Fruit fly (Drosophila melanogaster) whole organism, prepupa: ENCODE data around the gene Srrm1.
A peak's percentile ranks its signal among the peaks of the same experiment; 100 is the strongest.

ENCODE experiments used
- Blimp-1 ChIP-seq: fragments of 200-800 bp; sonication (Bioruptor generic); optimal IDR thresholded peaks from 3 replicates; lab custom pipeline; 2017; ENCODE audit warnings: missing biosample characterization, missing genetic modification characterization, mild to moderate bottlenecking, moderate library complexity, missing genetic modification reagents
- CG10631 ChIP-seq: fragments of 200-800 bp; sonication (Bioruptor generic); optimal IDR thresholded peaks from 2 replicates; lab custom pipeline; 2016; ENCODE audit warnings: missing biosample characterization, missing genetic modification characterization
- CG11762 ChIP-seq: fragments of 200-800 bp; sonication (Bioruptor generic); optimal IDR thresholded peaks from 3 replicates; lab custom pipeline; 2016; ENCODE audit warnings: missing biosample characterization, missing genetic modification characterization; ENCODE audit not compliant: insufficient read depth
- CG11902 ChIP-seq: fragments of 200-800 bp; sonication (Bioruptor generic); optimal IDR thresholded peaks from 3 replicates; lab custom pipeline; 2016; ENCODE audit warnings: missing biosample characterization, missing genetic modification characterization
- CG15336 ChIP-seq: fragments of 200-800 bp; sonication (Bioruptor generic); IDR thresholded peaks from 2 replicates; pipeline ENCODE4 v1.3.6; 2022; ENCODE audit warnings: missing biosample characterization, missing genetic modification characterization
- CG3919 ChIP-seq: fragments of 200-800 bp; sonication (Bioruptor generic); optimal IDR thresholded peaks from 3 replicates; lab custom pipeline; 2016; ENCODE audit warnings: missing biosample characterization, missing genetic modification characterization
- CG4318 ChIP-seq: fragments of 200-800 bp; sonication (Bioruptor generic); optimal IDR thresholded peaks from 3 replicates; lab custom pipeline; 2017; ENCODE audit warnings: missing biosample characterization, mild to moderate bottlenecking, missing genetic modification characterization
- CG6163 ChIP-seq: fragments of 200-800 bp; sonication (Bioruptor generic); IDR thresholded peaks from 3 replicates; pipeline ENCODE4 v1.3.6; 2022; ENCODE audit warnings: missing biosample characterization, missing genetic modification characterization
- CG6276 ChIP-seq: fragments of 200-800 bp; sonication (Bioruptor generic); optimal IDR thresholded peaks from 2 replicates; lab custom pipeline; 2017; ENCODE audit warnings: missing biosample characterization, mild to moderate bottlenecking, missing genetic modification characterization
- CG6792 ChIP-seq: fragments of 200-800 bp; sonication (Bioruptor generic); optimal IDR thresholded peaks from 3 replicates; lab custom pipeline; 2016; ENCODE audit warnings: missing biosample characterization, missing genetic modification characterization
- CG6808 ChIP-seq: fragments of 200-800 bp; sonication (Bioruptor generic); optimal IDR thresholded peaks from 3 replicates; lab custom pipeline; 2017; ENCODE audit warnings: missing biosample characterization, missing genetic modification characterization, mild to moderate bottlenecking, moderate library complexity, missing genetic modification reagents
- CG6854 ChIP-seq: fragments of 200-800 bp; sonication (Bioruptor generic); optimal IDR thresholded peaks from 2 replicates; lab custom pipeline; 2017; ENCODE audit warnings: missing biosample characterization, mild to moderate bottlenecking, missing genetic modification characterization
- CG7368 ChIP-seq: fragments of 200-800 bp; sonication (Bioruptor generic); optimal IDR thresholded peaks from 3 replicates; lab custom pipeline; 2016; ENCODE audit warnings: missing biosample characterization, missing genetic modification characterization
- CG8119 ChIP-seq: fragments of 200-800 bp; sonication (Bioruptor generic); IDR thresholded peaks from 3 replicates; pipeline ENCODE4 v1.3.6; 2022; ENCODE audit warnings: missing biosample characterization, missing genetic modification characterization
- CG8319 ChIP-seq: fragments of 200-800 bp; sonication (Bioruptor generic); optimal IDR thresholded peaks from 3 replicates; lab custom pipeline; 2016; ENCODE audit warnings: missing biosample characterization, missing genetic modification characterization
- CG8632 ChIP-seq: fragments of 200-800 bp; sonication (Bioruptor generic); optimal IDR thresholded peaks from 3 replicates; lab custom pipeline; 2016; ENCODE audit warnings: missing biosample characterization, missing genetic modification characterization
- CG9139 ChIP-seq: fragments of 200-800 bp; sonication (Bioruptor generic); optimal IDR thresholded peaks from 3 replicates; lab custom pipeline; 2017; ENCODE audit warnings: missing biosample characterization, mild to moderate bottlenecking, missing genetic modification characterization
- Eip75B ChIP-seq: fragments of 200-800 bp; sonication (Bioruptor generic); optimal IDR thresholded peaks from 3 replicates; lab custom pipeline; 2016; ENCODE audit warnings: missing biosample characterization, missing genetic modification characterization
- Eip78C ChIP-seq: fragments of 200-800 bp; sonication (Bioruptor generic); peaks from one replicate; lab custom pipeline; 2016; ENCODE audit warnings: missing biosample characterization, missing genetic modification characterization
- Eip93F ChIP-seq: fragments of 200-800 bp; sonication (Bioruptor generic); optimal IDR thresholded peaks from 2 replicates; lab custom pipeline; 2016; ENCODE audit warnings: missing biosample characterization, mild to moderate bottlenecking, missing genetic modification characterization
- Ets21C ChIP-seq: fragments of 200-800 bp; sonication (Bioruptor generic); optimal IDR thresholded peaks from 3 replicates; lab custom pipeline; 2016; ENCODE audit warnings: missing biosample characterization, missing genetic modification characterization
- Ets96B ChIP-seq: fragments of 200-800 bp; optimal IDR thresholded peaks from 2 replicates; lab custom pipeline; 2019; ENCODE audit warnings: missing biosample characterization, mild to moderate bottlenecking, missing genetic modification characterization, moderate library complexity
- Gug ChIP-seq: fragments of 200-800 bp; sonication (Bioruptor generic); IDR thresholded peaks from 2 replicates; pipeline ENCODE4 v1.3.6; 2022; ENCODE audit warnings: missing biosample characterization, missing genetic modification characterization
- Hr4 ChIP-seq: fragments of 200-800 bp; sonication (Bioruptor generic); optimal IDR thresholded peaks from 3 replicates; lab custom pipeline; 2016; ENCODE audit warnings: missing biosample characterization, missing genetic modification characterization
- Met ChIP-seq: fragments of 200-800 bp; sonication (Bioruptor generic); optimal IDR thresholded peaks from 3 replicates; lab custom pipeline; 2016; ENCODE audit warnings: missing biosample characterization, missing genetic modification characterization
- OdsH ChIP-seq: fragments of 200-800 bp; sonication (Bioruptor generic); optimal IDR thresholded peaks from 3 replicates; lab custom pipeline; 2016; ENCODE audit warnings: missing biosample characterization, missing genetic modification characterization
- Smox ChIP-seq: fragments of 200-800 bp; sonication (Bioruptor generic); optimal IDR thresholded peaks from 3 replicates; lab custom pipeline; 2016; ENCODE audit warnings: missing biosample characterization, missing genetic modification characterization
- Sox102F ChIP-seq: fragments of 200-800 bp; sonication (Bioruptor generic); optimal IDR thresholded peaks from 2 replicates; lab custom pipeline; 2016; ENCODE audit warnings: missing biosample characterization, mild to moderate bottlenecking, missing genetic modification characterization
- Sox14 ChIP-seq: fragments of 200-800 bp; sonication (Bioruptor generic); optimal IDR thresholded peaks from 3 replicates; lab custom pipeline; 2016; ENCODE audit warnings: missing biosample characterization, missing genetic modification characterization
- Sox15 ChIP-seq: fragments of 200-800 bp; sonication (Bioruptor generic); optimal IDR thresholded peaks from 3 replicates; lab custom pipeline; 2016; ENCODE audit warnings: missing biosample characterization, missing genetic modification characterization
- achi ChIP-seq: fragments of 200-800 bp; sonication (Bioruptor generic); optimal IDR thresholded peaks from 3 replicates; lab custom pipeline; 2016; ENCODE audit warnings: missing biosample characterization, missing genetic modification characterization
- cyc ChIP-seq: fragments of 200-800 bp; sonication (Bioruptor generic); optimal IDR thresholded peaks from 3 replicates; lab custom pipeline; 2016; ENCODE audit warnings: missing biosample characterization, missing genetic modification characterization
- dac ChIP-seq: fragments of 200-800 bp; sonication (Bioruptor generic); optimal IDR thresholded peaks from 2 replicates; lab custom pipeline; 2017; ENCODE audit warnings: missing biosample characterization, mild to moderate bottlenecking, missing genetic modification characterization
- eg ChIP-seq: fragments of 200-800 bp; sonication (Bioruptor generic); IDR thresholded peaks from 3 replicates; pipeline ENCODE4 v1.3.6; 2022; ENCODE audit warnings: missing biosample characterization, missing genetic modification characterization
- fd85E ChIP-seq: fragments of 200-800 bp; sonication (Bioruptor generic); optimal IDR thresholded peaks from 3 replicates; lab custom pipeline; 2016; ENCODE audit warnings: missing biosample characterization, missing genetic modification characterization
- fkh ChIP-seq: fragments of 200-800 bp; sonication (Bioruptor generic); optimal IDR thresholded peaks from 3 replicates; lab custom pipeline; 2017; ENCODE audit warnings: missing biosample characterization, mild to moderate bottlenecking, missing genetic modification characterization, moderate library complexity
- lz ChIP-seq: fragments of 200-800 bp; sonication (Bioruptor generic); optimal IDR thresholded peaks from 3 replicates; lab custom pipeline; 2016; ENCODE audit warnings: missing biosample characterization, missing genetic modification characterization
- net ChIP-seq: fragments of 200-800 bp; sonication (Bioruptor generic); optimal IDR thresholded peaks from 3 replicates; lab custom pipeline; 2016; ENCODE audit warnings: missing biosample characterization, missing genetic modification characterization
- salr ChIP-seq, 2 experiments: fragments of 200-800 bp; sonication (Bioruptor generic); optimal IDR thresholded peaks; 3 replicates each; lab custom pipeline; 2016 to 2018; ENCODE audit warnings: missing biosample characterization in 2 of 2, missing genetic modification characterization in 2 of 2, mild to moderate bottlenecking in 1 of 2
- spab ChIP-seq: fragments of 200-800 bp; sonication (Bioruptor generic); optimal IDR thresholded peaks from 2 replicates; lab custom pipeline; 2017; ENCODE audit warnings: missing biosample characterization, mild to moderate bottlenecking, missing genetic modification characterization, missing genetic modification reagents
- ss ChIP-seq, 2 experiments: fragments of 200-800 bp; sonication (Bioruptor generic); optimal IDR thresholded peaks; 2 replicates in 1 of 2; 3 replicates in 1 of 2; lab custom pipeline; 2017 to 2018; ENCODE audit warnings: mild to moderate bottlenecking in 2 of 2, missing biosample characterization in 2 of 2, missing genetic modification characterization in 2 of 2, moderate library complexity in 1 of 2
- topi ChIP-seq: fragments of 200-800 bp; sonication (Bioruptor generic); optimal IDR thresholded peaks from 3 replicates; lab custom pipeline; 2016; ENCODE audit warnings: missing biosample characterization, missing genetic modification characterization
- vri ChIP-seq: fragments of 200-800 bp; sonication (Bioruptor generic); optimal IDR thresholded peaks from 3 replicates; lab custom pipeline; 2016; ENCODE audit warnings: missing biosample characterization, mild to moderate bottlenecking, missing genetic modification characterization

Srrm1 gene

DNA sequence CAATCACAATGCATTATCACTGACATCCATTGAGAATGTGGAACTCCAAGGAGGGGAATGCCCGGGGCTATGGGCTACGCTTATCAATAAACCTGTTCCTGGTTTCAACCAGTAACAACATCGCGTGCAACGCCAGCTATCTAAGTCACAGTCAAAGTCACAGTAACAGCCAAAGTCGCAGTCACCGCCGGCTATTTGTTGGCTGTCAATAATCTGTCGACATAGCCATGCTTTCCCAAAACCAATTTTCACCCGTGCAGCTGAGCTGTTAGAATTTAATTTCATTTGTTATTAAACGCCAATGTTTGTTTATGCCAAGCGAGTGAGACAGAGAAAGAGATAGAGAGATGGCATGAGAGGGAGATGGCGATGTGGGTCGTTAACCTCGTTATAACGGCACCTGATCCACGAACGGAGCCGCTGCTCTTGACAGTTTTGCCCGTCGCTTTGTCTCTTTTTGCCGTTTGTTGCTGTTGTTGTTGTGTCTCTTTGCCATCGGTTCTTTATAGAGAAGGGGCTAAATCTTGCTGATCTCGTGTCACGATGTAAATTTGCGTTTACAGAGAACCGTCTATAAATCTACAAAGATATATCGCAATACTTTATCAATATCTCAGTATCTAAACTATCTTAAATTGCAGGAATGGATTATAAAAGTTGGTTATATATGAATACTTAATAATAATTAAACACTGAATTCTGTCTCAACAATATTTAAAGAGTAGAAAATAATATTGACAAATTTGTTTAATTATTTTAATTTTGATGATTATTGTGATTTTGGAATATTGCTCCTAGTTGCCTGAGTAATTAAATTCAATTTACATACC is 4.3 kb upstream of the Srrm1 start (continued):
- TF ChIP-seq net (no peak), CG8632 (no peak), ss (GFP tag; optimal IDR thresholded peaks at IDR 0.05; lab: Kevin White, UChicago) (peak; percentile 18 to 70), CG6808 (GFP tag; lab: Kevin White, UChicago) (no peak), Ets96B (no peak), CG8119 (no peak), CG15336 (GFP tag; lab: Robert Waterston, UW) (no peak), CG6854 (GFP tag; lab: Kevin White, UChicago) (no peak), Ets21C (GFP tag; lab: Kevin White, UChicago) (no peak), CG11762 (GFP tag; lab: Kevin White, UChicago) (no peak), CG3919 (peak; percentile 21), CG9139 (GFP tag; lab: Kevin White, UChicago) (no peak), Sox14 (no peak), spab (GFP tag; lab: Kevin White, UChicago) (no peak), CG4318 (GFP tag; lab: Kevin White, UChicago) (no peak), topi (peak; percentile 35), CG7368 (GFP tag; lab: Kevin White, UChicago) (no peak), Blimp-1 (GFP tag; lab: Kevin White, UChicago) (no peak), eg (GFP tag; lab: Robert Waterston, UW) (no peak), Gug (GFP tag; lab: Robert Waterston, UW) (no peak), Eip75B (GFP tag; lab: Kevin White, UChicago) (peak; percentile 6), dac (no peak), vri (GFP tag; lab: Kevin White, UChicago) (no peak), achi (GFP tag; lab: Kevin White, UChicago) (peak; percentile 31), Hr4 (GFP tag; lab: Kevin White, UChicago) (no peak), Smox (GFP tag; lab: Kevin White, UChicago) (no peak), Eip93F (GFP tag; lab: Kevin White, UChicago) (no peak), CG6163 (no peak), Sox15 (GFP tag; lab: Kevin White, UChicago) (no peak), OdsH (GFP tag; lab: Kevin White, UChicago) (peak; percentile 25), salr (GFP tag; optimal IDR thresholded peaks at IDR 0.05; lab: Kevin White, UChicago) (peak in 1 of 2 experiments; percentile 23), fd85E (no peak), Sox102F (GFP tag; lab: Kevin White, UChicago) (peak; percentile 39), CG11902 (GFP tag; lab: Kevin White, UChicago) (no peak)

DNA sequence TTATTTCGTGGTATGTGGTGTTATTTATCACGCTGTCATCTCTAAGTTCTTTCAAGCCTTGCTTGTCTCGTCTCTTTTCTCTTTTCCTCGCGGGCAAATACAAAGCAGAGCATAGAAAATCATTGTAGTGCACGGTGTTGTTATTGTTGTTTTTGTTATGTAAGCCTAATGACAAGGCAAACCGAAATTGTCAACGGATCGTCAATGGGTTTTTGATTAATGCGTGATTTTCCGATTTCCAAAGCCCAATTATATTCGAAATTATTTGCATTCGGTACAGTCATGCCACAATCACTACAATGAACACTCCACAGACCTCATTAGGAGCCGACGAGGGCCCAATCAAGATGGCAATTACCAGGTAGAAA is 3.7 kb upstream of the Srrm1 start:
- TF ChIP-seq CG6276 (no peak), CG10631 (peak; percentile 11)
- TF ChIP-seq, all 60 proteins: peak for 1

- TF ChIP-seq cyc (GFP tag; lab: Kevin White, UChicago): no peak
- no peak for TF ChIP-seq eg (GFP tag; lab: Robert Waterston, UW)
These were observed 3.3 kb upstream of the Srrm1 start for dm6 chr3L:13033361-13033760.

DNA sequence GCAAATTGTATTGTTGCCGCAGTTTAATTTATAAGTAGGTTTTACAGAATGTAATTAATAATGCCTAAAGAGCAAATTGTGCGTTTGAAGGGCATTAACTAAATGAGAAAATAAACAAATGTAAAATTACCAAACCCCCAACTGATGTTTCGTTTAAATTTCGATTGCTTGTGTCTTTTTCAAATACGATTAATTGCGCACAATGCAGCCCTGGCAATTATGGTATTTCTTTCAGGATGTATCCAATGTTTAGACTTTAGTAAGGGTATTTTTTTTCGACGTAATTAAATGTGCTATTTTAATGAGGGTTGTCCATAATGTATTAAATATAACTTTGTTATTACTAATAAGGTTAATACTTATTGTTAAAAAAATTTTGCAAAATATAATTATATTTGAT is 4.2 kb downstream of the Srrm1 start:
- no peak for TF ChIP-seq Smox (GFP tag; lab: Kevin White, UChicago)
- no peak for TF ChIP-seq CG6792
- no peak for TF ChIP-seq Eip78C (GFP tag; lab: Kevin White, UChicago)
- TF ChIP-seq CG10631: no peak
- TF ChIP-seq Met: no peak
- TF ChIP-seq CG8319 (GFP tag; lab: Kevin White, UChicago): no peak
- no peak for TF ChIP-seq lz (GFP tag; lab: Kevin White, UChicago)
- no peak for TF ChIP-seq CG6808 (GFP tag; lab: Kevin White, UChicago)
- TF ChIP-seq fkh (GFP tag; lab: Kevin White, UChicago): no peak
